Worm (Caenorhabditis elegans) whole organism, L2 larva: ENCODE measurements around the gene C28H8.3.

Source experiments
- F13H6.1 ChIP-seq: sonication (generic microtip); optimal IDR thresholded peaks from 2 replicates; lab custom pipeline; 2016; ENCODE audit warnings: missing genetic modification characterization, missing compliant biosample characterization
- elt-1 ChIP-seq: fragments of 150-350 bp; optimal IDR thresholded peaks from 2 replicates; lab custom pipeline; 2014; ENCODE audit warnings: missing biosample characterization, missing genetic modification characterization
- fos-1 ChIP-seq: fragments of 150-350 bp; optimal IDR thresholded peaks from 2 replicates; lab custom pipeline; 2014; ENCODE audit warnings: missing biosample characterization, missing genetic modification characterization
- gmeb-1 ChIP-seq: fragments of 150-350 bp; optimal IDR thresholded peaks from 2 replicates; lab custom pipeline; 2014; ENCODE audit warnings: missing biosample characterization, missing genetic modification characterization
- nhr-11 ChIP-seq: fragments of 150-350 bp; optimal IDR thresholded peaks from 2 replicates; lab custom pipeline; 2014; ENCODE audit warnings: missing biosample characterization, missing genetic modification characterization
- nhr-6 ChIP-seq: fragments of 150-350 bp; optimal IDR thresholded peaks from 2 replicates; lab custom pipeline; 2014; ENCODE audit warnings: missing biosample characterization, missing genetic modification characterization
- snpc-4 ChIP-seq: fragments of 150-350 bp; optimal IDR thresholded peaks from 2 replicates; lab custom pipeline; 2014; ENCODE audit warnings: missing biosample characterization, missing genetic modification characterization
- unc-39 ChIP-seq: fragments of 150-350 bp; optimal IDR thresholded peaks from 2 replicates; lab custom pipeline; 2014; ENCODE audit warnings: missing biosample characterization, missing genetic modification characterization
- unc-62 ChIP-seq: fragments of 150-350 bp; optimal IDR thresholded peaks from 2 replicates; lab custom pipeline; 2014; ENCODE audit warnings: missing biosample characterization, missing genetic modification reagents, missing genetic modification characterization

ce11 chrIII:5939453-5940296, 31.2 kb downstream of the C28H8.3 start, which contains the start of gene ubq-1:
- TF ChIP-seq F13H6.1 (tag; lab: Kevin White, UChicago) (no peak), unc-62 (GFP tag; lab: Kevin White, UChicago) (no peak), unc-39 (tag; lab: Kevin White, UChicago) (no peak), elt-1 (tag; lab: Kevin White, UChicago) (no peak), snpc-4 (no peak), nhr-6 (tag; lab: Kevin White, UChicago) (no peak), gmeb-1 (no peak), fos-1 (tag; lab: Kevin White, UChicago) (no peak), nhr-11 (tag; lab: Kevin White, UChicago) (no peak)
